Worm (Caenorhabditis elegans) whole organism, L3 larva: Measurements from ENCODE around the gene ZK1248.17.

ENCODE experiments used
- elt-3 ChIP-seq, 3 experiments: fragments of 150-350 bp in 1 of 3; sonication (generic microtip) in 2 of 3; optimal IDR thresholded peaks; 2 replicates in 2 of 3; 4 replicates in 1 of 3; lab custom pipeline; 2014 to 2017; ENCODE audit warnings: missing biosample characterization in 3 of 3, missing genetic modification characterization in 3 of 3
- fos-1 ChIP-seq: fragments of 150-350 bp; optimal IDR thresholded peaks from 2 replicates; lab custom pipeline; 2014; ENCODE audit warnings: missing biosample characterization, missing genetic modification characterization
- sea-2 ChIP-seq: fragments of 150-350 bp; sonication (generic microtip); optimal IDR thresholded peaks from 4 replicates; lab custom pipeline; 2014; ENCODE audit warnings: missing biosample characterization, missing genetic modification reagents, missing genetic modification characterization
- unc-39 ChIP-seq: sonication (generic microtip); optimal IDR thresholded peaks from 4 replicates; lab custom pipeline; 2017; ENCODE audit warnings: missing biosample characterization, missing genetic modification characterization

DNA sequence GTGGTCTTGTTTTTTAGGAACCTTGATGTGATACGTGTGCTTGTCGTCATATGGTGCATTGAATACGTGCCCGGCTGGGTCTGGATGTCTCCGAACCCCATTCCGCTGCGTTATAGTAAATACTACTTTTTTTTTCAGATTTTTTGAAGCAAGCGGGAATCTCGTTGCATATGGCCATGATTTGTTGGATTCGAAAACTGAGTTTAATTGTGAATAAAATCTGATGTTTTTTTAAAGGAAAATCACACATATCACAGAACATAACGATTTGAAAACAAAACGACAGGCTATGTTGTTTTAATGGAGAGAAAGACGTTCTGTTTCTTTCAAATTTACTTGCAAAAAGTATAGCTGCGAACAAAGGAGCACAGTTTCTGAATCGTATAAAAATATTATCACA, at the start of gene ZK1248.17, which contains the start of gene H41C03.3:
- no peak for TF ChIP-seq fos-1 (tag; lab: Kevin White, UChicago)
- no peak for TF ChIP-seq unc-39
- no peak for TF ChIP-seq sea-2 (GFP tag; lab: Kevin White, UChicago)
- no peak for TF ChIP-seq elt-3 (tag; optimal IDR thresholded peaks at IDR 0.05; lab: Kevin White, UChicago)
